Worm (Caenorhabditis elegans) whole organism, L4 larva: Measurements from ENCODE around the gene nuo-4.

Experiments
- ZK337.2 ChIP-seq: fragments of 200-800 bp; sonication (Bioruptor generic); IDR thresholded peaks from 2 replicates; pipeline ENCODE4 v1.3.6; 2022; ENCODE audit warnings: missing genetic modification reagents, missing genetic modification characterization, missing compliant biosample characterization
- dpl-1 ChIP-seq: fragments of 150-350 bp; optimal IDR thresholded peaks from 2 replicates; lab custom pipeline; 2014; ENCODE audit warnings: missing biosample characterization, missing genetic modification reagents, missing genetic modification characterization
- lsy-2 ChIP-seq, 2 experiments: fragments of 150-350 bp in 1 of 2; sonication (generic microtip) in 1 of 2; optimal IDR thresholded peaks; 2 replicates each; lab custom pipeline; 2014 to 2017; ENCODE audit warnings: missing biosample characterization in 2 of 2, missing genetic modification characterization in 2 of 2

DNA sequence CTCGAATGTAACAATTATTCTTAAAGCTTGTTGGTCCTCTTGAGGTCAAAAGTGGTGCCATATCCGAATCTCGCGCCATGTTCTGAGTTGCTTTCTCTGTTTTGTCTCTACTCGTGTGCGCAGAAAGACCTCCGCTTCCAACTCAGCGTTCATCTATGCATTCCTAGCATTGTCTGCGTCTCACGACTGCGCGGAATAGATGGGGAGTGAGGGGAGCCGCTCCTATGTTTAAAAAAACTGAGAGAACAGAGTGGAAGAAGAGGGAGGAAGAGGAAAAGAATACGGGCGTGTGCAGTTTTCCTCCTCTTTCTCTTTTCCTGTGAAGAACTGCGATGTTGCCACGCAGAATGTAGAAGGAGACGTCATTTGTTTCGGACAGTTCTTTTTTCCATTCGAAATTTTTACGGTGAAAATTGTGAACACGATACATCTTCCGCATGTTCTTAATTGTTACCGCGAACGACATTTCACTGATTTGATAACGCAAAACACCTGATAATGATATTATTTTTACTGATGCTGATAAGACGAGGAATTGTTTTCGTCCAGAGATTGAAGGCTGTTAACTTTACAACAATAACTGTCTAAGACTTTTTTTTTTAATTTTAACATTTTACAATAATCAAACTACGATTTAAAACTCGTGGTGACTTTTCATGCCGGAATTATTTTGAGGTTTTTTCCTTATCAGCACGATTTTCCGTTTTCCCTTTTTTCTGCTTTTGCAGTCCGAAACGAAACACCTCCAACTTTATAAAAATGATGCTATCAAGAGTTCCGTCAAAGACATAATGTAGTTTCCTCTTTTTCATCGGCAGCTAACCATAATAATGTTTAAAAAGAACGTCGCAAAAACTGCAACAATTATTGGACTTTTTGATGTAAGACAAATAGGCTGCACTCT lies 8.3 kb upstream of the nuo-4 start:
- TF ChIP-seq dpl-1 (GFP tag; lab: Kevin White, UChicago) (peak; percentile 2), ZK337.2 (no peak), lsy-2 (tag; optimal IDR thresholded peaks at IDR 0.05; lab: Kevin White, UChicago) (peak in 1 of 2 experiments; percentile 57)
